Fruit fly (Drosophila melanogaster): ENCODE results near the gene RpL7-like.

The RpL7-like gene

DNA sequence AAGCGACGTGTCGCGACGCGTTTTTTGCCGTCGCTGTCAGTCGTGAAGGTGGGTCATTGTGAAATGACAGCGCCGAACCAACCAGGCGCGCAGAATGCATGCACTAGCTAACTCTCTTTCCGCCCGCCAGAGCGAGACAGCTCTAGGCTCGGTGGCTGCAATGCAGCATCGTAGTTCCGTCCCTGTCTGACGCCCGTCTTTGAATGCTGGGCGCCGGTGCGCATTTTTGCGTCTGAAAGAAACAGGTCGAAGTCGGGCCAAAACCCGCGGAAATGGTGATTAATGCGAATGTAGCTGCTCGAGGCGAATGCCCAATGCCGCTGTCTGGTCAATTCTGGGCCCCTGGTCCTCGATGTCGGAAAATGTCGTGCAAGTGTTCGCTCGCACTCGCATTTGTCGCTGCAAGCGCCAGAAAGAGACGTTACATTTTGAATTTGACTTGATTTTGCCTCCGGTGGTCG, 48.8 kb upstream of the RpL7-like start (continued):
- TF ChIP-seq Lim3 (GFP tag; IDR thresholded peaks at IDR 0.05) (no peak), ash1 (GFP tag; optimal IDR thresholded peaks at IDR 0.05) (no peak), H15 (GFP tag; IDR thresholded peaks at IDR 0.05) (no peak), Side (GFP tag; optimal IDR thresholded peaks at IDR 0.05) (peak; percentile 16), CG12744 (GFP tag; optimal IDR thresholded peaks at IDR 0.05) (peak; percentile 34), CG11504 (tag; optimal IDR thresholded peaks at IDR 0.05) (peak; percentile 84), CG13894 (tag; optimal IDR thresholded peaks at IDR 0.05) (peak; percentile 96), CG11723 (GFP tag; optimal IDR thresholded peaks at IDR 0.05) (peak; percentile 8), CG1832 (GFP tag; optimal IDR thresholded peaks at IDR 0.05) (peak; percentile 99), onecut (GFP tag; IDR thresholded peaks at IDR 0.05) (peak; percentile 92), Adf1 (GFP tag; IDR thresholded peaks at IDR 0.05) (no peak), Mes4 (GFP tag; optimal IDR thresholded peaks at IDR 0.05) (peak; percentile 44), sqz (GFP tag; optimal IDR thresholded peaks at IDR 0.05) (peak; percentile 96), HLH4C (GFP tag; IDR thresholded peaks at IDR 0.05; ENCODE audit: partially characterized antibody) (no peak), CG17912 (GFP tag; optimal IDR thresholded peaks at IDR 0.05) (peak; percentile 98), CG9817 (tag; optimal IDR thresholded peaks at IDR 0.05) (no peak), CG10462 (GFP tag; optimal IDR thresholded peaks at IDR 0.05) (no peak), disco-r (GFP tag; optimal IDR thresholded peaks at IDR 0.05) (peak; percentile 50), kah (GFP tag; optimal IDR thresholded peaks at IDR 0.05) (peak; percentile 100), shn (GFP tag; optimal IDR thresholded peaks at IDR 0.05) (peak; percentile 71), trem (tag; optimal IDR thresholded peaks at IDR 0.05) (peak; percentile 37), CG16815 (GFP tag; optimal IDR thresholded peaks at IDR 0.05) (no peak), gcm (GFP tag; optimal IDR thresholded peaks at IDR 0.05) (peak; percentile 79), CG3065 (GFP tag; optimal IDR thresholded peaks at IDR 0.05) (peak; percentile 41), CG3163 (GFP tag; optimal IDR thresholded peaks at IDR 0.05) (peak; percentile 40), CG5245 (GFP tag; optimal IDR thresholded peaks at IDR 0.05) (no peak), Spps (tag; optimal IDR thresholded peaks at IDR 0.05) (no peak), nom (GFP tag; optimal IDR thresholded peaks at IDR 0.05) (peak; percentile 95), CG4404 (GFP tag; IDR thresholded peaks at IDR 0.05) (no peak), ftz-f1 (GFP tag; optimal IDR thresholded peaks at IDR 0.05) (peak; percentile 98), exex (tag; optimal IDR thresholded peaks at IDR 0.05) (peak; percentile 76), CG7928 (GFP tag; optimal IDR thresholded peaks at IDR 0.05) (peak; percentile 36), rib (GFP tag; IDR thresholded peaks at IDR 0.05) (no peak), ewg (GFP tag; optimal IDR thresholded peaks at IDR 0.05) (peak; percentile 68), CG12659 (GFP tag; optimal IDR thresholded peaks at IDR 0.05) (peak; percentile 87), HHEX (GFP tag; optimal IDR thresholded peaks at IDR 0.05) (peak; percentile 51), ranshi (GFP tag; IDR thresholded peaks at IDR 0.05) (no peak), CG10543 (GFP tag; optimal IDR thresholded peaks at IDR 0.05) (peak; percentile 100), CG6765 (GFP tag; optimal IDR thresholded peaks at IDR 0.05) (peak; percentile 52), CG8089 (GFP tag; optimal IDR thresholded peaks at IDR 0.05) (peak; percentile 66), Hr3 (GFP tag; optimal IDR thresholded peaks at IDR 0.05) (no peak), insv (GFP tag; optimal IDR thresholded peaks at IDR 0.05) (peak in 1 of 2 experiments; percentile 76), D (optimal IDR thresholded peaks at IDR 0.05) (peak; percentile 97), D (GFP tag; optimal IDR thresholded peaks at IDR 0.05) (peak; percentile 5), Pdp1 (GFP tag; optimal IDR thresholded peaks at IDR 0.05) (peak; percentile 3 to 77), psq (GFP tag; optimal IDR thresholded peaks at IDR 0.05) (peak; percentile 6), NfI (GFP tag; optimal IDR thresholded peaks at IDR 0.05) (peak; percentile 75), ERR (GFP tag; optimal IDR thresholded peaks at IDR 0.05) (peak; percentile 66), CG18262 (tag; optimal IDR thresholded peaks at IDR 0.05) (peak; percentile 90), Hr51 (GFP tag; optimal IDR thresholded peaks at IDR 0.05) (peak; percentile 9 to 69), p53 (GFP tag; optimal IDR thresholded peaks at IDR 0.05) (peak; percentile 100)

Measured in whole organism, embryonic.